Fruit fly (Drosophila melanogaster): Measurements from ENCODE around the gene CG14803.

- TF ChIP-seq CG8478 (optimal IDR thresholded peaks at IDR 0.05) (no peak), CTCF (optimal IDR thresholded peaks at IDR 0.05) (no peak)
Measured at dm6 chrX:1847735-1848134, 20.9 kb upstream of the CG14803 start.
